Worm (Caenorhabditis elegans) whole organism, midembryonic: Measurements from ENCODE around the gene nas-15.

ENCODE experiments used
- cog-1 ChIP-seq: sonication (generic microtip); optimal IDR thresholded peaks from 2 replicates; lab custom pipeline; 2016; ENCODE audit warnings: missing genetic modification characterization, missing compliant biosample characterization
- ztf-23 ChIP-seq: fragments of 200-800 bp; sonication (Bioruptor generic); IDR thresholded peaks from 2 replicates; pipeline ENCODE4 v1.3.6; 2022; ENCODE audit warnings: missing genetic modification reagents, missing genetic modification characterization, missing compliant biosample characterization

ce11 chrX:763452-763851, 14.1 kb upstream of the nas-15 start, which contains the start of gene dyf-11:
- TF ChIP-seq ztf-23 (GFP tag; lab: Robert Waterston, UW) (no peak), cog-1 (no peak)
